Worm (Caenorhabditis elegans) whole organism, L4 larva: ENCODE measurements around the gene nhr-142.

Source experiments
- F10B5.3 ChIP-seq: sonication (generic microtip); optimal IDR thresholded peaks from 2 replicates; lab custom pipeline; 2016; ENCODE audit warnings: mild to moderate bottlenecking, missing genetic modification characterization, missing compliant biosample characterization
- F44E2.7 ChIP-seq: fragments of 200-800 bp; sonication (Bioruptor generic); IDR thresholded peaks from 2 replicates; pipeline ENCODE4 v2.1.2; 2022; ENCODE audit warnings: missing genetic modification characterization, missing compliant biosample characterization
- R02D3.7 ChIP-seq: fragments of 150-350 bp; sonication (generic microtip); optimal IDR thresholded peaks from 3 replicates; lab custom pipeline; 2014; ENCODE audit warnings: missing biosample characterization, missing genetic modification characterization
- T26A8.4 ChIP-seq: fragments of 200-800 bp; sonication (Bioruptor generic); IDR thresholded peaks from 2 replicates; pipeline ENCODE4 v1.3.6; 2022; ENCODE audit warnings: missing genetic modification characterization, missing compliant biosample characterization
- Y5F2A.4 ChIP-seq: fragments of 200-800 bp; sonication (Bioruptor generic); optimal IDR thresholded peaks from 2 replicates; lab custom pipeline; 2018; ENCODE audit warnings: mild to moderate bottlenecking, missing genetic modification characterization, missing compliant biosample characterization
- aha-1 ChIP-seq: fragments of 150-350 bp; peaks from one replicate; lab custom pipeline; 2014; ENCODE audit warnings: missing biosample characterization, missing genetic modification characterization
- ama-1 ChIP-seq: fragments of 150-350 bp; optimal IDR thresholded peaks from 2 replicates; lab custom pipeline; 2014; ENCODE audit warnings: inconsistent platforms, mixed read lengths
- ceh-20 ChIP-seq: fragments of 200-800 bp; sonication (Bioruptor generic); IDR thresholded peaks from 2 replicates; pipeline ENCODE4 v1.3.6; 2022; ENCODE audit warnings: missing genetic modification reagents, missing genetic modification characterization, missing compliant biosample characterization
- ceh-28 ChIP-seq: fragments of 150-350 bp; optimal IDR thresholded peaks from 2 replicates; lab custom pipeline; 2014; ENCODE audit warnings: missing biosample characterization, missing genetic modification reagents, missing genetic modification characterization
- ceh-32 ChIP-seq: sonication (generic microtip); optimal IDR thresholded peaks from 2 replicates; lab custom pipeline; 2016; ENCODE audit warnings: mild to moderate bottlenecking, missing genetic modification characterization, missing compliant biosample characterization; ENCODE audit not compliant: poor library complexity
- ces-1 ChIP-seq: fragments of 150-350 bp; sonication (generic microtip); optimal IDR thresholded peaks from 4 replicates; lab custom pipeline; 2014; ENCODE audit warnings: missing biosample characterization, missing genetic modification reagents, missing genetic modification characterization
- ctbp-1 ChIP-seq: fragments of 200-800 bp; sonication (Bioruptor generic); IDR thresholded peaks from 2 replicates; pipeline ENCODE4 v1.3.6; 2022; ENCODE audit warnings: missing genetic modification reagents, missing genetic modification characterization, missing compliant biosample characterization
- daf-16 ChIP-seq, 3 experiments: sonication (generic microtip); optimal IDR thresholded peaks; 2 replicates each; lab custom pipeline; 2016 to 2017; ENCODE audit warnings: missing genetic modification characterization in 3 of 3, missing genetic modification reagents in 3 of 3, mild to moderate bottlenecking in 2 of 3, missing compliant biosample characterization in 2 of 3, missing biosample characterization in 1 of 3, moderate library complexity in 1 of 3
- dmd-6 ChIP-seq: fragments of 200-800 bp; sonication (Bioruptor generic); IDR thresholded peaks from 2 replicates; pipeline ENCODE4 v1.3.6; 2022; ENCODE audit warnings: missing genetic modification reagents, missing genetic modification characterization, missing compliant biosample characterization
- dmd-9 ChIP-seq: fragments of 200-800 bp; sonication (Bioruptor generic); IDR thresholded peaks from 2 replicates; pipeline ENCODE4 v1.3.6; 2022; ENCODE audit warnings: missing genetic modification reagents, missing genetic modification characterization, missing compliant biosample characterization
- dve-1 ChIP-seq: sonication (generic microtip); optimal IDR thresholded peaks from 2 replicates; lab custom pipeline; 2017; ENCODE audit warnings: antibody characterized with exemption, mild to moderate bottlenecking, missing genetic modification characterization, missing compliant biosample characterization; ENCODE audit not compliant: insufficient read depth
- egl-27 ChIP-seq: sonication (generic microtip); optimal IDR thresholded peaks from 3 replicates; lab custom pipeline; 2017; ENCODE audit warnings: missing biosample characterization, missing genetic modification reagents, missing genetic modification characterization
- hif-1 ChIP-seq, 2 experiments: sonication (generic microtip); optimal IDR thresholded peaks; 2 replicates each; lab custom pipeline; 2016 to 2017; ENCODE audit warnings: missing compliant biosample characterization in 2 of 2, missing genetic modification characterization in 2 of 2, missing genetic modification reagents in 2 of 2, missing genotype in 2 of 2, mild to moderate bottlenecking in 1 of 2
- hlh-11 ChIP-seq: fragments of 200-800 bp; sonication (Bioruptor generic); optimal IDR thresholded peaks from 2 replicates; lab custom pipeline; 2018; ENCODE audit warnings: mild to moderate bottlenecking, missing genetic modification characterization, missing compliant biosample characterization
- hmg-1.1 ChIP-seq: fragments of 200-800 bp; sonication (Bioruptor generic); IDR thresholded peaks from 2 replicates; pipeline ENCODE4 v1.3.6; 2022; ENCODE audit warnings: missing genetic modification reagents, missing genetic modification characterization, missing compliant biosample characterization
- jun-1 ChIP-seq: fragments of 150-350 bp; optimal IDR thresholded peaks from 2 replicates; lab custom pipeline; 2014; ENCODE audit warnings: missing biosample characterization, missing genetic modification reagents, missing genetic modification characterization
- lim-7 ChIP-seq: fragments of 200-800 bp; sonication (Bioruptor generic); IDR thresholded peaks from 2 replicates; pipeline ENCODE4 v1.3.6; 2022; ENCODE audit warnings: missing genetic modification characterization, missing compliant biosample characterization
- lsy-2 ChIP-seq, 2 experiments: fragments of 150-350 bp in 1 of 2; sonication (generic microtip) in 1 of 2; optimal IDR thresholded peaks; 2 replicates each; lab custom pipeline; 2014 to 2017; ENCODE audit warnings: missing biosample characterization in 2 of 2, missing genetic modification characterization in 2 of 2
- mdl-1 ChIP-seq, 2 experiments: fragments of 150-350 bp in 1 of 2; sonication (generic microtip) in 1 of 2; optimal IDR thresholded peaks; 2 replicates each; lab custom pipeline; 2014 to 2017; ENCODE audit warnings: missing biosample characterization in 2 of 2, missing genetic modification characterization in 2 of 2
- mes-2 ChIP-seq: sonication (generic microtip); optimal IDR thresholded peaks from 2 replicates; lab custom pipeline; 2016; ENCODE audit warnings: missing genotype, mild to moderate bottlenecking, missing genetic modification characterization, missing compliant biosample characterization; ENCODE audit not compliant: poor library complexity, severe bottlenecking
- nhr-10 ChIP-seq: fragments of 150-350 bp; optimal IDR thresholded peaks from 2 replicates; lab custom pipeline; 2014; ENCODE audit warnings: missing biosample characterization, missing genetic modification characterization
- nhr-102 ChIP-seq: sonication (generic microtip); optimal IDR thresholded peaks from 2 replicates; lab custom pipeline; 2016; ENCODE audit warnings: mild to moderate bottlenecking, missing genetic modification characterization, moderate library complexity, missing compliant biosample characterization
- nhr-111 ChIP-seq: fragments of 200-800 bp; sonication (Bioruptor generic); optimal IDR thresholded peaks from 2 replicates; lab custom pipeline; 2018; ENCODE audit warnings: mild to moderate bottlenecking, missing genetic modification characterization, missing compliant biosample characterization
- nhr-28 ChIP-seq: fragments of 150-350 bp; optimal IDR thresholded peaks from 2 replicates; lab custom pipeline; 2014; ENCODE audit warnings: missing biosample characterization, missing genetic modification characterization
- nhr-42 ChIP-seq: fragments of 200-800 bp; sonication (Bioruptor generic); IDR thresholded peaks from 2 replicates; pipeline ENCODE4 v1.3.6; 2022; ENCODE audit warnings: missing genetic modification characterization, missing compliant biosample characterization
- nhr-48 ChIP-seq: sonication (generic microtip); optimal IDR thresholded peaks from 2 replicates; lab custom pipeline; 2016; ENCODE audit warnings: mild to moderate bottlenecking, missing genetic modification characterization, missing compliant biosample characterization
- nhr-76 ChIP-seq: fragments of 150-350 bp; optimal IDR thresholded peaks from 2 replicates; lab custom pipeline; 2014; ENCODE audit warnings: missing biosample characterization, missing genetic modification characterization
- php-3 ChIP-seq: fragments of 200-800 bp; sonication (Bioruptor generic); IDR thresholded peaks from 2 replicates; pipeline ENCODE4 v1.3.6; 2022; ENCODE audit warnings: missing genetic modification reagents, missing genetic modification characterization, missing compliant biosample characterization
- spr-1 ChIP-seq: sonication (generic microtip); optimal IDR thresholded peaks from 2 replicates; lab custom pipeline; 2016; ENCODE audit warnings: mild to moderate bottlenecking, missing genetic modification characterization, missing compliant biosample characterization
- spr-3 ChIP-seq: fragments of 200-800 bp; sonication (Bioruptor generic); optimal IDR thresholded peaks from 2 replicates; lab custom pipeline; 2018; ENCODE audit warnings: mild to moderate bottlenecking, missing genetic modification characterization, missing compliant biosample characterization
- tra-1 ChIP-seq: fragments of 200-800 bp; sonication (Bioruptor generic); IDR thresholded peaks from 2 replicates; pipeline ENCODE4 v1.3.6; 2022; ENCODE audit warnings: missing genetic modification reagents, missing genetic modification characterization, missing compliant biosample characterization
- unc-39 ChIP-seq: sonication (generic microtip); optimal IDR thresholded peaks from 2 replicates; lab custom pipeline; 2017; ENCODE audit warnings: missing biosample characterization, missing genetic modification characterization
- unc-62 ChIP-seq, 3 experiments: fragments of 150-350 bp in 1 of 3; sonication (generic microtip); optimal IDR thresholded peaks in 2 of 3; peaks in 1 of 3; 1 replicate in 1 of 3; 2 replicates in 2 of 3; lab custom pipeline; 2014 to 2017; ENCODE audit warnings: missing biosample characterization in 3 of 3, missing genetic modification characterization in 3 of 3, missing genetic modification reagents in 3 of 3, missing genotype in 1 of 3
- zag-1 ChIP-seq: fragments of 150-350 bp; optimal IDR thresholded peaks from 2 replicates; lab custom pipeline; 2014; ENCODE audit warnings: missing biosample characterization, missing genetic modification characterization
- zfp-3 ChIP-seq: fragments of 200-800 bp; sonication (Bioruptor generic); conservative IDR thresholded peaks from 2 replicates; pipeline ENCODE4 v1.3.6; 2022; ENCODE audit warnings: missing genetic modification reagents, missing genetic modification characterization, missing compliant biosample characterization
- zip-11 ChIP-seq: fragments of 200-800 bp; sonication (Bioruptor generic); IDR thresholded peaks from 2 replicates; pipeline ENCODE4 v1.3.6; 2022; ENCODE audit warnings: missing genetic modification characterization, missing compliant biosample characterization
- zip-2 ChIP-seq: fragments of 150-350 bp; optimal IDR thresholded peaks from 2 replicates; lab custom pipeline; 2014; ENCODE audit warnings: missing biosample characterization, missing genetic modification characterization
- ztf-11 ChIP-seq: fragments of 150-350 bp; optimal IDR thresholded peaks from 2 replicates; lab custom pipeline; 2014; ENCODE audit warnings: missing biosample characterization, missing genetic modification characterization
- ztf-7 ChIP-seq: fragments of 150-350 bp; optimal IDR thresholded peaks from 2 replicates; lab custom pipeline; 2014; ENCODE audit warnings: missing biosample characterization, missing genetic modification characterization

The nhr-142 gene

ce11 chrV:5813060-5813659, 22.8 kb upstream of the nhr-142 start, which contains the start of gene ZC250.4:
TSS of gene ZC250.4 (minus strand) at chrV:5813137.
- TF ChIP-seq ama-1 (peak; percentile 21), mes-2 (tag; lab: Kevin White, UChicago) (peak; percentile 20), dmd-6 (peak; percentile 54; the same call in 1 of the 2 replicates), nhr-48 (peak; percentile 51), ceh-32 (tag; lab: Kevin White, UChicago) (no peak), daf-16 (GFP tag; optimal IDR thresholded peaks at IDR 0.05; lab: Kevin White, UChicago) (no peak), daf-16 (tag; optimal IDR thresholded peaks at IDR 0.05; lab: Kevin White, UChicago) (no peak), dve-1 (tag; lab: Kevin White, UChicago) (peak; percentile 41), nhr-102 (tag; lab: Kevin White, UChicago) (peak; percentile 39), hif-1 (tag; optimal IDR thresholded peaks at IDR 0.05; lab: Kevin White, UChicago) (peak in 1 of 2 experiments; percentile 73), aha-1 (tag; lab: Kevin White, UChicago) (peak; percentile 74), egl-27 (tag; lab: Kevin White, UChicago) (no peak), unc-62 (GFP tag; optimal IDR thresholded peaks at IDR 0.05 in 1 of 2; lab: Kevin White, UChicago) (peak in 1 of 2 experiments; percentile 14), unc-62 (tag; optimal IDR thresholded peaks at IDR 0.05; lab: Kevin White, UChicago) (no peak), spr-1 (no peak), tra-1 (GFP tag; lab: Robert Waterston, UW) (0 out of 2 replicates have a peak, but pooled peaks have one; percentile 4), hlh-11 (tag; lab: Kevin White, UChicago) (peak; percentile 50), ctbp-1 (no peak), nhr-28 (tag; lab: Kevin White, UChicago) (peak; percentile 12)

ce11 chrV:5805467-5805866, 15.1 kb upstream of the nhr-142 start, which contains the start of gene ZC250.5:
TSS of gene ZC250.5 (plus strand) at chrV:5805767.
- TF ChIP-seq zfp-3 (GFP tag; lab: Robert Waterston, UW) = no peak
- TF ChIP-seq mes-2 (tag; lab: Kevin White, UChicago) = no peak
- no peak for TF ChIP-seq spr-3 (GFP tag; lab: Kevin White, UChicago)
- TF ChIP-seq nhr-111 (GFP tag; lab: Kevin White, UChicago) = no peak
- no peak for TF ChIP-seq ceh-28 (tag; lab: Kevin White, UChicago)
- no peak for TF ChIP-seq ztf-7 (tag; lab: Kevin White, UChicago)
- no peak for TF ChIP-seq F10B5.3 (tag; lab: Kevin White, UChicago)
- no peak for TF ChIP-seq lim-7 (GFP tag; lab: Robert Waterston, UW)
- TF ChIP-seq mdl-1 (tag; optimal IDR thresholded peaks at IDR 0.05; lab: Kevin White, UChicago) = no peak
- no peak for TF ChIP-seq nhr-10 (tag; lab: Kevin White, UChicago)
- TF ChIP-seq unc-39 (tag; lab: Kevin White, UChicago) = no peak
- no peak for TF ChIP-seq nhr-76
- no peak for TF ChIP-seq egl-27 (tag; lab: Kevin White, UChicago)
- no peak for TF ChIP-seq aha-1 (tag; lab: Kevin White, UChicago)
- TF ChIP-seq zip-11 (GFP tag; lab: Robert Waterston, UW) = no peak
- no peak for TF ChIP-seq Y5F2A.4 (GFP tag; lab: Kevin White, UChicago)
- TF ChIP-seq ztf-11 = no peak
- no peak for TF ChIP-seq hmg-1.1 (GFP tag; lab: Robert Waterston, UW)
- TF ChIP-seq php-3 (GFP tag; lab: Robert Waterston, UW) = no peak
- TF ChIP-seq T26A8.4 (GFP tag; lab: Robert Waterston, UW) = no peak

ce11 chrV:5799373-5799772, 9.0 kb upstream of the nhr-142 start, which contains the start of gene cyn-17:
TSS of gene cyn-17 (plus strand) at chrV:5799673.
- TF ChIP-seq zip-2 (tag; lab: Kevin White, UChicago) = no peak
- no peak for TF ChIP-seq ztf-11
- no peak for TF ChIP-seq unc-39 (tag; lab: Kevin White, UChicago)
- TF ChIP-seq ces-1 (GFP tag; lab: Kevin White, UChicago) = no peak
- no peak for TF ChIP-seq lim-7 (GFP tag; lab: Robert Waterston, UW)
- TF ChIP-seq dmd-9 = no peak
- no peak for TF ChIP-seq lsy-2 (tag; optimal IDR thresholded peaks at IDR 0.05; lab: Kevin White, UChicago)
- TF ChIP-seq jun-1 (tag; lab: Kevin White, UChicago) = no peak
- TF ChIP-seq ceh-32 (tag; lab: Kevin White, UChicago) = no peak
- TF ChIP-seq nhr-42 (GFP tag; lab: Robert Waterston, UW) = no peak
- TF ChIP-seq ztf-7 (tag; lab: Kevin White, UChicago) = no peak
- TF ChIP-seq F44E2.7 (GFP tag; lab: Robert Waterston, UW) = no peak
- TF ChIP-seq R02D3.7 (tag; lab: Kevin White, UChicago) = no peak
- TF ChIP-seq ceh-20 (GFP tag; lab: Robert Waterston, UW) = no peak
- TF ChIP-seq nhr-102 (tag; lab: Kevin White, UChicago) = no peak
- no peak for TF ChIP-seq zag-1 (tag; lab: Kevin White, UChicago)
- no peak for TF ChIP-seq php-3 (GFP tag; lab: Robert Waterston, UW)
